Fruit fly (Drosophila melanogaster): ENCODE data around the gene caup.
A peak's percentile ranks its signal among the peaks of the same experiment; 100 is the strongest.

Gene caup

DNA sequence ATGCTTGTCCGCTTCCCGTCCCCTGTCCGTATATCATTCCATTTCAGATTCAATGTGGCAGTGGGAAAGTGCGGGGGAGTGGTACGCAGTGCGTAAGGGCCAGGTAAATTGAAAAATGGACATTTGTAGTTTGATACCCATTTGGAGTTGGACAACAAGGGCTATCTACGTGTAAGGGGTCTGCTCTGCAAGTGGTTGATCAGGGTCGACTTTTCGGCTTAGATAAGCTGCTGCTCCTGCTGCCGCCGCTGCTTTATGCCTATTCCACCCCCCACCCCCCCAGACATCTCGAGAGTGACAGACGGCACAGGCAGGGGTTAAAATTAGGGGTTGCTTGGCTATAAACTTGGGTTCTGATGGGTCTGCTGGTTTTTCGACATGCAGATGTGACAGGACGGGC lies 42.1 kb downstream of the caup start:
- TF ChIP-seq cnc (optimal IDR thresholded peaks at IDR 0.05): no peak
- no peak for TF ChIP-seq pad (GFP tag; optimal IDR thresholded peaks at IDR 0.05)
- no peak for TF ChIP-seq Mnt (GFP tag; optimal IDR thresholded peaks at IDR 0.05)
- TF ChIP-seq cic (GFP tag; optimal IDR thresholded peaks at IDR 0.05): no peak
- no peak for TF ChIP-seq Clk (GFP tag; optimal IDR thresholded peaks at IDR 0.05)
- TF ChIP-seq CG7045 (GFP tag; optimal IDR thresholded peaks at IDR 0.05): no peak
- TF ChIP-seq Hr96 (GFP tag; optimal IDR thresholded peaks at IDR 0.05): no peak
- TF ChIP-seq bab1 (GFP tag; optimal IDR thresholded peaks at IDR 0.05): no peak

DNA sequence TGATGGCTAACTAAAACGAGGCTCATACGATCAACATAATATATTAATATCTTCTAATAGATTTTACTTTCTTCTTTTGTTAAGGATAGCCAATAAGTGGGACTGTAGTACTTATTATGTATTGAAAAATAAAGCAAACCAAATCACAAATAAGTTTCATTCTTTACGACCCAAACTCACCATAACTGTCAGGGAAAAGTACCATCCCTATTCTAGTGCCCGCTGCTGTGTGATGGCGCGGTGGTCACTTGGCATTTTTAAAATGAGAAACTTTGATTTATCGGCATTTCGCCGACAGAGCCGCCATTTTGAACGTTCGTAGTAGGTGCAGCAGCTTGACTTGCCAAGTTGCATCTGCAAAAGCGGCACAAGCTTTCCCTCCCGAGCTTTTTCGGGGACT lies 43.2 kb downstream of the caup start:
- TF ChIP-seq kay (GFP tag; ENCODE audit: borderline replicate concordance): no peak
- no peak for TF ChIP-seq Crg-1 (GFP tag; optimal IDR thresholded peaks at IDR 0.05)
- no peak for TF ChIP-seq Hr96 (GFP tag; optimal IDR thresholded peaks at IDR 0.05)
- TF ChIP-seq cic (GFP tag; optimal IDR thresholded peaks at IDR 0.05): no peak
- TF ChIP-seq Mnt (GFP tag; optimal IDR thresholded peaks at IDR 0.05): no peak
- TF ChIP-seq CG5204 (GFP tag; optimal IDR thresholded peaks at IDR 0.05): no peak
- no peak for TF ChIP-seq CG7101 (tag; optimal IDR thresholded peaks at IDR 0.05)
- TF ChIP-seq CG1620 (GFP tag; optimal IDR thresholded peaks at IDR 0.05): no peak
- TF ChIP-seq cnc (optimal IDR thresholded peaks at IDR 0.05): no peak
- no peak for TF ChIP-seq pad (GFP tag; optimal IDR thresholded peaks at IDR 0.05)
- no peak for TF ChIP-seq CG33017 (tag; optimal IDR thresholded peaks at IDR 0.05)
- TF ChIP-seq toe (GFP tag; optimal IDR thresholded peaks at IDR 0.05): no peak
- TF ChIP-seq CG11617 (GFP tag; optimal IDR thresholded peaks at IDR 0.05): no peak
- TF ChIP-seq CG12768 (GFP tag; optimal IDR thresholded peaks at IDR 0.05): no peak
- TF ChIP-seq CG14711 (tag; optimal IDR thresholded peaks at IDR 0.05): no peak
- no peak for TF ChIP-seq ovo (GFP tag; optimal IDR thresholded peaks at IDR 0.05)
- no peak for TF ChIP-seq bab1 (GFP tag; optimal IDR thresholded peaks at IDR 0.05)
- no peak for TF ChIP-seq CG7045 (GFP tag; optimal IDR thresholded peaks at IDR 0.05)
- TF ChIP-seq tj (GFP tag; optimal IDR thresholded peaks at IDR 0.05): no peak
- TF ChIP-seq Clk (GFP tag; optimal IDR thresholded peaks at IDR 0.05): no peak

DNA sequence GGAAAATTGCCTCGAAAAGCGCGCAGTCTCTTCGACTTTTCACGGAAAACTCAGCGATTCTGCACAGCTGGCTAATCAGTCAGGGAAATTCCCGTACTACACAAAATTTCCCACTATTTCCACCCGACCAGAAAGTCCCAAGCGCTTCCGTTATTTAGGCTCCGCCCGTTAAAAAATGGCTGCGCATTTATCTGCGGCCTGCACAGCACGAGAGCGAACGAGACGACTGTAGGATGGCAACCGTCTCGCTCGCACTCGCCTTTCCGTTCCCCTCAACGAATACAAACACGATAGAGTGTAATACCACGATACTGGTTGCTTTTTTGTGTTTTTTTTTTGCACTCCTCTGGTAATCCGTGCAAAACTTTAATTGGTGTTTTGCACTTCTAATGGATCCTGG lies 43.7 kb downstream of the caup start:
- TF ChIP-seq CG14711 (tag; optimal IDR thresholded peaks at IDR 0.05) (peak; percentile 2), bab1 (GFP tag; optimal IDR thresholded peaks at IDR 0.05) (peak; percentile 84), CG11617 (GFP tag; optimal IDR thresholded peaks at IDR 0.05) (peak; percentile 38), tj (GFP tag; optimal IDR thresholded peaks at IDR 0.05) (peak; percentile 28), cic (GFP tag; optimal IDR thresholded peaks at IDR 0.05) (no peak), cnc (optimal IDR thresholded peaks at IDR 0.05) (no peak), Hr96 (GFP tag; optimal IDR thresholded peaks at IDR 0.05) (peak; percentile 55), Clk (GFP tag; optimal IDR thresholded peaks at IDR 0.05) (no peak), CG1620 (GFP tag; optimal IDR thresholded peaks at IDR 0.05) (no peak), pad (GFP tag; optimal IDR thresholded peaks at IDR 0.05) (peak; percentile 98), CG7101 (tag; optimal IDR thresholded peaks at IDR 0.05) (peak; percentile 38), CG12768 (GFP tag; optimal IDR thresholded peaks at IDR 0.05) (no peak), Crg-1 (GFP tag; optimal IDR thresholded peaks at IDR 0.05) (no peak), Mnt (GFP tag; optimal IDR thresholded peaks at IDR 0.05) (peak; percentile 6), ovo (GFP tag; optimal IDR thresholded peaks at IDR 0.05) (peak; percentile 14), CG5204 (GFP tag; optimal IDR thresholded peaks at IDR 0.05) (no peak), CG7045 (GFP tag; optimal IDR thresholded peaks at IDR 0.05) (peak; percentile 37), kay (GFP tag; ENCODE audit: borderline replicate concordance) (no peak), CG33017 (tag; optimal IDR thresholded peaks at IDR 0.05) (peak; percentile 59), toe (GFP tag; optimal IDR thresholded peaks at IDR 0.05) (peak; percentile 16)

DNA sequence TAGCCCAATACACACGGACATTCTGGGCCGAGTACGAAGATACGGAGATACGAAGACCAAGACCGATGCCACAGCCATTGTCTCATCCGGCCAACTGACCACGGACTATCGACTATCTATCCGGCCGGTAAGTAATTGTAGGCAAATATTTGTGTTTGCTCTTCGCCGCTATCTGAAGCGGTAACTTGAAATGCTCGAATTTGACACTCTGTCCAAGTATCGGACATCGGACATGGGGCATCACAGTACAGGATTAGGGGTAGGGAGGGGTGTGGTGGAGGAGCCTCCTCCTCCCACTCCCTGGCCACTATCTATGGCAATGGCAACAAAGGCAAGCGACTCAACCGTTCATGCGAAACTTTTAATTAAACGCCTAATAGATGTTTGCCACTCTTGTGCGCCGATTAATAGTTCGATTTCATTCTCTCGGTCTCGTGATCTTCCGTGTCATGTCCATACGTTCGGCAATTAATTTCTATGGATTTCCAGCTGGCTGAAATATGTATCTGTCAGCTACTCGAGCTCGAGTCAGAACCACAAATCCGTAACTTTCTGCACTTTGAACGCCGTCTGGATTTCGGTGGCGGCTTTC lies 46.7 kb downstream of the caup start:
- TF ChIP-seq pad (GFP tag; optimal IDR thresholded peaks at IDR 0.05) (no peak), cnc (optimal IDR thresholded peaks at IDR 0.05) (no peak), CG7101 (tag; optimal IDR thresholded peaks at IDR 0.05) (no peak), cic (GFP tag; optimal IDR thresholded peaks at IDR 0.05) (no peak)

DNA sequence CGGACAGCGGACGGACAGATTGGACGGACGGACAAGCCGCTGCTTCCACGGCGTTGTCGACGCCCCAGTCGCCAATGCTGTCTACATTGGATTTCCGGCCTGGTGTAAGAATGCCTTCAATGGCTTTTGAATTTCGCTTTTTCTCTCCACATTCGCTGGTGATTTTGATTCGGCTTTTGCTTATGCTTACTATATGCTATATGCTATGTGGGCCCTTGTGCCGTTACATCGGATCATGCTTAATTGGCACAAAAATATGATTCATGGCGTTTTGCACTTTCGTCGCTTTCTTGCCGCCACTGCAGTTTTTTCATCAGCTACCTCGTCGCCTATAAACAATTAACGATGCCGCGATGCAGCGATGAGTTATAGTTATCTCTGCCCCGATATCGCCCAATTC lies 48.5 kb downstream of the caup start:
- TF ChIP-seq tj (GFP tag; optimal IDR thresholded peaks at IDR 0.05) (peak; percentile 97), CG12768 (GFP tag; optimal IDR thresholded peaks at IDR 0.05) (no peak)

DNA sequence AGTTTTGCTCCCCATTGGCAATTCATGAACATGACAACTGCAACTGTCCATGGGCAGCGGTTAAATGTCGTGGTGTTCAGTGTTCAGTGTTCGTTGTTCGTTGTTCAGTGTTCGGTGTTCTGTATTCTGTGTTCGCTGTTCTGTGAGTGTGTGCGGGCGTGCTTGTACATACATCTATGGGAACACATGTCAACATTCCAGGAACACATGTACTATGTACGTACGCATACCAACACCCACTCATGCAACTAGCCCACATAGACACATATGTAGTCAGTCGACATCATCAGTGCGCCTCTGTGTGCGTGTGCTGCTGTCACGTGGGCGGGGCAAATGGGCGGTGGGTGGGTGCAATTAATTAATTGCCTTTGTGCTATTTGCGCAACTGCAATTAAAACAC lies 58.1 kb downstream of the caup start:
- TF ChIP-seq Crg-1 (GFP tag; optimal IDR thresholded peaks at IDR 0.05): no peak
- no peak for TF ChIP-seq CG5204 (GFP tag; optimal IDR thresholded peaks at IDR 0.05)
- TF ChIP-seq ovo (GFP tag; optimal IDR thresholded peaks at IDR 0.05): no peak
- no peak for TF ChIP-seq kay (GFP tag; ENCODE audit: borderline replicate concordance)
- TF ChIP-seq CG1620 (GFP tag; optimal IDR thresholded peaks at IDR 0.05): no peak
- TF ChIP-seq CG14711 (tag; optimal IDR thresholded peaks at IDR 0.05): no peak
- TF ChIP-seq pad (GFP tag; optimal IDR thresholded peaks at IDR 0.05): no peak
- TF ChIP-seq CG7101 (tag; optimal IDR thresholded peaks at IDR 0.05): no peak

DNA sequence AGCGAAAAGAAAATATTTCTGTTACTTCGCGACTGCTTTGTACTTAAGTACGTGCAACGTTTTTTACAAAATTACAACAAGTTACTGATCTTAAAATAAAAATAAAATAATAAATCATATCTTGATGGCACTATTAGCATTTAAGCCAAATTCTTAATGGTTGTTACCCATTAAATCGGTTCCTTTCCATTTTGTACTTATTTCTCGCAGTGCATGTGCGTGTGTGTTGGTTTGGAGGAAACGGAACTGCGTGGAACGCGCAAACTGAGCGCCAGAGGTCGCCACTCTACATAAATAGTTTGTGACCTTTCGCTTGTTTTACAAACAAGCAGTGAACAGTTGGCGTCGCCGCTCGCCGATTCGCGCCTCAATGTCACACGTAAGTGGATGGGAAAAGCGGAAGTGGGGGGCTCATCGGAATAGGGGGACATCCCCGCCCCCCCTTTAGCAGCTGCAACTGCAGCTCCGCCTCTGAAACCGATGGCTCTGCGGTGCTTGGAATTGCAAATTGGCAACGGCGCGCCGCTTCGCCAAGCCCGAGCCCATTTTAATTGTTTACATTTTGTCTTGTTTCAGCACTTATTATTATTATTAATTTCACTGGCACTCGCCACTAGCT lies 58.7 kb downstream of the caup start:
- no peak for TF ChIP-seq Hr96 (GFP tag; optimal IDR thresholded peaks at IDR 0.05)
- no peak for TF ChIP-seq cic (GFP tag; optimal IDR thresholded peaks at IDR 0.05)
- no peak for TF ChIP-seq cnc (optimal IDR thresholded peaks at IDR 0.05)
- TF ChIP-seq CG33017 (tag; optimal IDR thresholded peaks at IDR 0.05): no peak
- TF ChIP-seq CG14711 (tag; optimal IDR thresholded peaks at IDR 0.05): no peak
- no peak for TF ChIP-seq kay (GFP tag; ENCODE audit: borderline replicate concordance)
- no peak for TF ChIP-seq Mnt (GFP tag; optimal IDR thresholded peaks at IDR 0.05)
- TF ChIP-seq CG11617 (GFP tag; optimal IDR thresholded peaks at IDR 0.05): no peak

Measured in whole organism, adult.